Worm (Caenorhabditis elegans): ENCODE data around the gene F25E5.8.

F25E5.8 gene

DNA sequence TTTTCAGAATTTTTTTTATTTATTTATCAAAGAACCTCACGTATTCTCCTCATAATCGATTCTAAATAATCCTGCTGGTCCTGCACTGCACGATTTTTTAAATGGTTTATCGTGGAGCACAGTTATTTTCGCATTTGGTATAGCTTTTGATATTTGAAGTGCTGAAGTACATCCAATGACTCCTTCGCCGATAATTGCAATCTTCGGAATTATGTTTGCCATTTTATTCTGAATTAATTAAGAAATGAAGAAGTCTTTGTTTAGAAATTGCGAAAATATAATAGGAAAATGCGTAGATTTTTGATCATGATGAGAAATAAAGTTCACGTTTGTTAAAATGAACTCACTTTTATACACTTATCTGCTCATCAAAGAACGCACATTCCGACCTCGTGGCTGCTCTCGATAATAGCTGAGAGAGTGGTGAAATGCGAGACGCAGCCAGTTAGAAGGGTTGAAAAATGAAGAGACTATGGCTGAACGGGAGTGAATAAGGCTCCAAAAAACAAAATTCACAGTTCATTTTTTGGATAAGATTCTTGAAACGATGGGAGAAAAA is 846 bp upstream of the F25E5.8 start (continued):
- TF ChIP-seq unc-130 (tag; optimal IDR thresholded peaks at IDR 0.05), result peak; percentile 34
- TF ChIP-seq mep-1 (tag; optimal IDR thresholded peaks at IDR 0.05), result peak; percentile 60
- TF ChIP-seq egl-13 (tag; optimal IDR thresholded peaks at IDR 0.05), result no peak
- no peak for TF ChIP-seq nhr-237 (tag; optimal IDR thresholded peaks at IDR 0.05)
- peak; percentile 0 for TF ChIP-seq mef-2 (tag; optimal IDR thresholded peaks at IDR 0.05)
- peak; percentile 79 for TF ChIP-seq snu-23 (GFP tag; optimal IDR thresholded peaks at IDR 0.05)
- no peak for TF ChIP-seq lin-15B (tag; optimal IDR thresholded peaks at IDR 0.05)
- no peak for TF ChIP-seq hpl-2 (GFP tag; optimal IDR thresholded peaks at IDR 0.05)
- no peak for TF ChIP-seq vab-15 (tag; optimal IDR thresholded peaks at IDR 0.05)
- TF ChIP-seq lin-13 (GFP tag; optimal IDR thresholded peaks at IDR 0.05), result no peak
- peak; percentile 19 to 41 for TF ChIP-seq efl-1 (optimal IDR thresholded peaks at IDR 0.05)
- peak in 1 of 2 experiments; percentile 87 for TF ChIP-seq efl-1 (GFP tag; optimal IDR thresholded peaks at IDR 0.05 in 1 of 2)
- no peak for TF ChIP-seq egl-27 (tag; optimal IDR thresholded peaks at IDR 0.05)
- TF ChIP-seq fkh-4 (tag; optimal IDR thresholded peaks at IDR 0.05; ENCODE audit: borderline replicate concordance), result no peak
- no peak for TF ChIP-seq ceh-63 (GFP tag; optimal IDR thresholded peaks at IDR 0.05)
- no peak for TF ChIP-seq zag-1 (tag; optimal IDR thresholded peaks at IDR 0.05)
- no peak for TF ChIP-seq hlh-17 (GFP tag; optimal IDR thresholded peaks at IDR 0.05; ENCODE audit: borderline replicate concordance)
- peak in 1 of 6 experiments; percentile 4 for TF ChIP-seq elt-3 (tag; optimal IDR thresholded peaks at IDR 0.05)
- TF ChIP-seq fkh-10 (GFP tag; optimal IDR thresholded peaks at IDR 0.05), result peak; percentile 33
- no peak for TF ChIP-seq ces-1 (GFP tag; optimal IDR thresholded peaks at IDR 0.05)
- peak; percentile 49 to 72 for TF ChIP-seq lin-35 (GFP tag; optimal IDR thresholded peaks at IDR 0.05)
- no peak for TF ChIP-seq jun-1 (tag; optimal IDR thresholded peaks at IDR 0.05)
- peak; percentile 55 to 58 for TF ChIP-seq lsy-2 (tag; optimal IDR thresholded peaks at IDR 0.05)
- TF ChIP-seq sptf-1 (tag; optimal IDR thresholded peaks at IDR 0.05), result no peak
- TF ChIP-seq tlp-1 (tag; optimal IDR thresholded peaks at IDR 0.05), result no peak
- peak; percentile 21 for TF ChIP-seq snpc-4 (tag; optimal IDR thresholded peaks at IDR 0.05)
- peak; percentile 56 for TF ChIP-seq rnt-1 (tag; optimal IDR thresholded peaks at IDR 0.05)
- TF ChIP-seq blmp-1 (tag; optimal IDR thresholded peaks at IDR 0.05), result peak; percentile 5
- TF ChIP-seq fkh-8 (tag; optimal IDR thresholded peaks at IDR 0.05), result peak; percentile 73
- TF ChIP-seq elt-2 (tag; optimal IDR thresholded peaks at IDR 0.05), result peak; percentile 58
- no peak for TF ChIP-seq ceh-8 (GFP tag; optimal IDR thresholded peaks at IDR 0.05)
- peak; percentile 25 for TF ChIP-seq unc-86 (tag; optimal IDR thresholded peaks at IDR 0.05)
- no peak for TF ChIP-seq nhr-76 (tag; optimal IDR thresholded peaks at IDR 0.05)
- no peak for TF ChIP-seq nhr-12 (tag; optimal IDR thresholded peaks at IDR 0.05)
- no peak for TF ChIP-seq zip-4 (GFP tag; optimal IDR thresholded peaks at IDR 0.05)
- TF ChIP-seq C34B4.2 (tag; optimal IDR thresholded peaks at IDR 0.05), result no peak

DNA sequence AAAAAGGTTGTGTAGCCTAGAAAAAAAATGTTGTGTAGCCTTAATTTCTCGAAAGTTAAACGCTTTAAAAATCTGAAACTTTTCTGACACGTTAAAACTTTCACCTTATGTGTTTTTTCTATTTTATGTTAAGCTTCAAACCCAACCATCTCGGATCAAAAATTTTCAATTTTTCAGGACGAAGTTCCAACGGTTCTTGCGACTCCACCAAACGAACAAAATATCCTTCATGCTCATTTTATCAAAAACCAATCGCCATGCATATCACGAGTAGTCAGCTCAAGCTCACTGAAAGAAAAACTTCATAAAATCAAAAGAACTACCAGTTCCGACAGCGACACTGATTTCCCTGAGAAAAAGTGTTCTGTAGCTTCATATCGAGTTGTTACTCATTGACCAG is 779 bp downstream of the F25E5.8 start:
- TF ChIP-seq lin-13 (GFP tag; optimal IDR thresholded peaks at IDR 0.05) (no peak), hlh-4 (tag; optimal IDR thresholded peaks at IDR 0.05) (no peak), grh-1 (GFP tag; IDR thresholded peaks at IDR 0.05) (no peak), hlh-17 (GFP tag; optimal IDR thresholded peaks at IDR 0.05; ENCODE audit: borderline replicate concordance) (no peak), zag-1 (tag; optimal IDR thresholded peaks at IDR 0.05) (no peak), C34B4.2 (tag; optimal IDR thresholded peaks at IDR 0.05) (no peak), ces-1 (GFP tag; optimal IDR thresholded peaks at IDR 0.05) (no peak), efl-1 (optimal IDR thresholded peaks at IDR 0.05) (no peak), efl-1 (GFP tag; optimal IDR thresholded peaks at IDR 0.05 in 1 of 2) (no peak), F16B12.6 (tag; optimal IDR thresholded peaks at IDR 0.05) (no peak), snu-23 (GFP tag; optimal IDR thresholded peaks at IDR 0.05) (no peak), lin-39 (tag; optimal IDR thresholded peaks at IDR 0.05) (no peak), vab-15 (tag; optimal IDR thresholded peaks at IDR 0.05) (no peak), elt-2 (tag; optimal IDR thresholded peaks at IDR 0.05) (no peak)
